Fruit fly (Drosophila melanogaster): ENCODE data around the gene CG15747.
A peak's percentile ranks its signal among the peaks of the same experiment; 100 is the strongest.

Gene CG15747

DNA sequence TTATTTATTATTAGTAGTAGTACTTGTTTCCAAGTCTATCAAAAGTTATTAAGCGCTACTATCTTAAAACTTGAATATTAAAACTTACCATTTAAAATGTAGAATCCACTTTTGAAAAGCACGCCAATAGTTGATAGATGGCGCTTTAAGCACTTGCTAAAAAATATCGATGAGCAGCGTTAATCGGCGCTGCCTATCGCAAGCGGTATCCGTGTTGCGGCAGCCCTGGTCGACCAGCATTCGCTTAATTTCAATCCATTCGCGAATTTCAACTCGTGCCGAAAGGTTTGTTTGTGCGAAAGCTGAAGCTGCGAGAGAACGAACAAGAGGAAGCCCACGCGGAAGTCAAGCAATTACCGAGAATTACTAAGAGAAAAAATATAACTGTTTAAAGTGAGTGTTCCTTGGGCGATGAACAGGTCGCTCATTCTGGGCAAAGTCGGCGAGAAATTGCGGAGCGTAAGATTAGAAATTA, 8.5 kb upstream of the CG15747 start, which contains the start of gene Prx2 (continued):
- TF ChIP-seq Jarid2 (GFP tag; optimal IDR thresholded peaks at IDR 0.05), result peak; percentile 60
- no peak for TF ChIP-seq z (GFP tag; IDR thresholded peaks at IDR 0.05)
- no peak for TF ChIP-seq CG9876 (GFP tag; optimal IDR thresholded peaks at IDR 0.05)
- peak; percentile 76 for TF ChIP-seq bbx (GFP tag; IDR thresholded peaks at IDR 0.05; ENCODE audit: partially characterized antibody)
- peak; percentile 5 for TF ChIP-seq CG4424 (GFP tag; optimal IDR thresholded peaks at IDR 0.05)
- peak; percentile 24 for TF ChIP-seq stwl (tag; optimal IDR thresholded peaks at IDR 0.05)
- no peak for TF ChIP-seq CG7271 (tag; optimal IDR thresholded peaks at IDR 0.05)
- TF ChIP-seq CG7928 (GFP tag; optimal IDR thresholded peaks at IDR 0.05), result peak; percentile 95
- TF ChIP-seq Doc2 (GFP tag; IDR thresholded peaks at IDR 0.05), result no peak
- no peak for TF ChIP-seq zen (tag; optimal IDR thresholded peaks at IDR 0.05)
- no peak for TF ChIP-seq CG3838 (GFP tag; optimal IDR thresholded peaks at IDR 0.05)
- peak; percentile 44 for TF ChIP-seq CG12659 (GFP tag; optimal IDR thresholded peaks at IDR 0.05)
- TF ChIP-seq CG32767 (GFP tag; IDR thresholded peaks at IDR 0.05), result no peak
- no peak for TF ChIP-seq CG4360 (GFP tag; IDR thresholded peaks at IDR 0.05)
- peak; percentile 83 for TF ChIP-seq unc-4 (GFP tag; IDR thresholded peaks at IDR 0.05; ENCODE audit: partially characterized antibody)
- TF ChIP-seq Hmx (GFP tag; optimal IDR thresholded peaks at IDR 0.05), result no peak
- no peak for TF ChIP-seq Spps (tag; optimal IDR thresholded peaks at IDR 0.05)
- TF ChIP-seq en (GFP tag; optimal IDR thresholded peaks at IDR 0.05), result no peak
- peak; percentile 71 for TF ChIP-seq vnd (GFP tag; IDR thresholded peaks at IDR 0.05; ENCODE audit: partially characterized antibody)
- no peak for TF ChIP-seq CG31224 (GFP tag; IDR thresholded peaks at IDR 0.05)
- TF ChIP-seq CG9932 (GFP tag; IDR thresholded peaks at IDR 0.05), result peak; percentile 62
- no peak for TF ChIP-seq chm (GFP tag; IDR thresholded peaks at IDR 0.05)
- TF ChIP-seq cad (GFP tag; optimal IDR thresholded peaks at IDR 0.05), result no peak
- TF ChIP-seq ERR (GFP tag; optimal IDR thresholded peaks at IDR 0.05), result no peak
- no peak for TF ChIP-seq tup (GFP tag; optimal IDR thresholded peaks at IDR 0.05)
- TF ChIP-seq zfh2 (GFP tag; optimal IDR thresholded peaks at IDR 0.05), result no peak
- TF ChIP-seq CG11456 (GFP tag; IDR thresholded peaks at IDR 0.05), result peak; percentile 69; the same call in 2 of the 3 replicates
- no peak for TF ChIP-seq Antp (GFP tag; optimal IDR thresholded peaks at IDR 0.05)
- TF ChIP-seq CTCF (GFP tag; optimal IDR thresholded peaks at IDR 0.05), result peak; percentile 93
- TF ChIP-seq CG7745 (tag; optimal IDR thresholded peaks at IDR 0.05), result no peak
- no peak for TF ChIP-seq CG7357 (GFP tag; IDR thresholded peaks at IDR 0.05)
- TF ChIP-seq mam (GFP tag; optimal IDR thresholded peaks at IDR 0.05), result peak; percentile 36
- no peak for TF ChIP-seq Hr39 (optimal IDR thresholded peaks at IDR 0.05)
- TF ChIP-seq lab (GFP tag; optimal IDR thresholded peaks at IDR 0.05), result peak; percentile 38
- peak; percentile 78 for TF ChIP-seq CG6791 (GFP tag; IDR thresholded peaks at IDR 0.05; ENCODE audit: partially characterized antibody)
- TF ChIP-seq CG10147 (GFP tag; optimal IDR thresholded peaks at IDR 0.05), result no peak
- TF ChIP-seq CG10979 (tag; optimal IDR thresholded peaks at IDR 0.05), result no peak
- peak; percentile 58; the same call in 1 of the 2 replicates for TF ChIP-seq sna (GFP tag; IDR thresholded peaks at IDR 0.05; ENCODE audit: partially characterized antibody)
- TF ChIP-seq wdn (GFP tag; IDR thresholded peaks at IDR 0.05), result no peak
- no peak for TF ChIP-seq pan (optimal IDR thresholded peaks at IDR 0.05)
- no peak for TF ChIP-seq pan (GFP tag; optimal IDR thresholded peaks at IDR 0.05 in 1 of 2, IDR thresholded peaks at IDR 0.05 in 1 of 2)
- 0 out of 2 replicates have a peak, but pooled peaks have one; percentile 13 for TF ChIP-seq CG6689 (GFP tag; IDR thresholded peaks at IDR 0.05)
- peak; percentile 38 for TF ChIP-seq CoRest (tag; optimal IDR thresholded peaks at IDR 0.05)
- TF ChIP-seq wek (GFP tag; optimal IDR thresholded peaks at IDR 0.05), result no peak
- TF ChIP-seq Kr (GFP tag; optimal IDR thresholded peaks at IDR 0.05), result no peak
- TF ChIP-seq Dp (GFP tag; optimal IDR thresholded peaks at IDR 0.05), result peak; percentile 83
- no peak for TF ChIP-seq YL-1 (GFP tag; optimal IDR thresholded peaks at IDR 0.05)
- TF ChIP-seq CG2712 (tag; optimal IDR thresholded peaks at IDR 0.05), result peak; percentile 7
- TF ChIP-seq Gug (GFP tag; IDR thresholded peaks at IDR 0.05), result peak; percentile 13; the same call in 1 of the 4 replicates
- TF ChIP-seq CG10543 (GFP tag; optimal IDR thresholded peaks at IDR 0.05), result peak; percentile 33
- no peak for TF ChIP-seq CG7786 (GFP tag; optimal IDR thresholded peaks at IDR 0.05)
- TF ChIP-seq CG10274 (GFP tag; optimal IDR thresholded peaks at IDR 0.05), result no peak
